Fruit fly (Drosophila melanogaster) whole organism, prepupa: ENCODE results near the gene Saysd1.

Source experiments
- CG3919 ChIP-seq: fragments of 200-800 bp; sonication (Bioruptor generic); optimal IDR thresholded peaks from 3 replicates; lab custom pipeline; 2016; ENCODE audit warnings: missing biosample characterization, missing genetic modification characterization
- Ets21C ChIP-seq: fragments of 200-800 bp; sonication (Bioruptor generic); optimal IDR thresholded peaks from 3 replicates; lab custom pipeline; 2016; ENCODE audit warnings: missing biosample characterization, missing genetic modification characterization
- Gug ChIP-seq: fragments of 200-800 bp; sonication (Bioruptor generic); IDR thresholded peaks from 2 replicates; pipeline ENCODE4 v1.3.6; 2022; ENCODE audit warnings: missing biosample characterization, missing genetic modification characterization
- salr ChIP-seq, 2 experiments: fragments of 200-800 bp; sonication (Bioruptor generic); optimal IDR thresholded peaks; 3 replicates each; lab custom pipeline; 2016 to 2018; ENCODE audit warnings: missing biosample characterization in 2 of 2, missing genetic modification characterization in 2 of 2, mild to moderate bottlenecking in 1 of 2

DNA sequence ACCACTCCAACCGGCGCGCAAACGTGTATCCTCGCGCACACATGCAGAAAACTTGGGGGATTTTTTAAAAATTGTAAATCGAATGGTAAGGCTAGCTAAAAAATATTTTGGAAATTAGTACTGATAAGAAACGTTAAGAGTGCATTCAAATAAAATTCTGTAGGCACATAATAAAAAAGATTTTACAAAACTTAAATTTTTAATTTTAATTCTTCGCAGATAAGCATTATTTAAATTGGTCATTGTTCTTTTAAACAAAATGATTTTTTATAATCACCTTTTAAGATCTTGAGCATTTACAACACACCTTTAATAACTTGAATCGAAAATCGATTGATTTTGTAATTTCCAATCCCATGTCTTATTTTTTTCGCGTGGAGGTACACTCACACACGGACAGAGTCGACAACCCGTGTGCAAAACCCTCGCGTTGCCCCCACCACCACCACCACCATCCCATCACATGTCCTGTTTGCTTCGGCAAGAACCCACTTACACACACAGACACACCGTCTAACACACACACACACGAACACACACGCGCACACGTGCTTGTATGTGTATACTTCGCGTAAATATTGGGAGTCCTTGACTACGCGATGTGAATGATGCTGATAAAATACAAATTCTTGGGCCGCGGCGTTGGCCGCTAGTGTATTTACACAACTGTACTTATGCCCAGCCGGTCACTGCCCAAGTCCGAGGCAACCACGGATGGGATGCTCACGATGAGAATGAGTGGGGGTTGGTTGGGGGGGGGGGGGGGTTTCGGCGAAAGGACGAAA, 47.4 kb downstream of the Saysd1 start:
- TF ChIP-seq CG3919 (GFP tag; lab: Kevin White, UChicago) (no peak), Ets21C (GFP tag; lab: Kevin White, UChicago) (no peak), Gug (GFP tag; lab: Robert Waterston, UW) (no peak), salr (GFP tag; optimal IDR thresholded peaks at IDR 0.05; lab: Kevin White, UChicago) (no peak)
